Fruit fly (Drosophila melanogaster) whole organism, embryonic: ENCODE measurements around the gene ara.
A peak's percentile ranks its signal among the peaks of the same experiment; 100 is the strongest.

Experiments
- B-H2 ChIP-seq: fragments of 200-800 bp; sonication (Bioruptor generic); optimal IDR thresholded peaks from 2 replicates; lab custom pipeline; 2018; ENCODE audit warnings: missing biosample characterization, mild to moderate bottlenecking, missing genetic modification characterization
- Blimp-1 ChIP-seq: fragments of 200-800 bp; sonication (Bioruptor generic); optimal IDR thresholded peaks from 3 replicates; lab custom pipeline; 2018; ENCODE audit warnings: missing biosample characterization, missing genetic modification characterization, mild to moderate bottlenecking, moderate library complexity, missing genetic modification reagents
- CG10979 ChIP-seq: fragments of 200-800 bp; sonication (Bioruptor generic); optimal IDR thresholded peaks from 2 replicates; lab custom pipeline; 2018; ENCODE audit warnings: missing biosample characterization, mild to moderate bottlenecking, missing genetic modification characterization, moderate library complexity
- CG11504 ChIP-seq: fragments of 200-800 bp; sonication (Bioruptor generic); optimal IDR thresholded peaks from 3 replicates; lab custom pipeline; 2019; ENCODE audit warnings: missing biosample characterization, mild to moderate bottlenecking, missing genetic modification characterization, moderate library complexity
- CG11723 ChIP-seq: fragments of 200-800 bp; sonication (Bioruptor generic); optimal IDR thresholded peaks from 2 replicates; lab custom pipeline; 2017; ENCODE audit warnings: missing biosample characterization, mild to moderate bottlenecking, missing genetic modification characterization
- CG12104 ChIP-seq: fragments of 200-800 bp; sonication (Bioruptor generic); optimal IDR thresholded peaks from 3 replicates; lab custom pipeline; 2016; ENCODE audit warnings: missing biosample characterization, missing genetic modification characterization
- CG1233 ChIP-seq: fragments of 200-800 bp; sonication (Bioruptor generic); optimal IDR thresholded peaks from 4 replicates; lab custom pipeline; 2018; ENCODE audit warnings: missing biosample characterization, mild to moderate bottlenecking, missing genetic modification characterization
- CG14710 ChIP-seq: fragments of 200-800 bp; sonication (Bioruptor generic); optimal IDR thresholded peaks from 3 replicates; lab custom pipeline; 2019; ENCODE audit warnings: missing biosample characterization, mild to moderate bottlenecking, missing genetic modification characterization, moderate library complexity
- CG15073 ChIP-seq: fragments of 200-800 bp; sonication (Bioruptor generic); optimal IDR thresholded peaks from 2 replicates; lab custom pipeline; 2016; ENCODE audit warnings: missing biosample characterization, missing genetic modification characterization
- CG1602 ChIP-seq: fragments of 200-800 bp; sonication (Bioruptor generic); optimal IDR thresholded peaks from 3 replicates; lab custom pipeline; 2016; ENCODE audit warnings: missing biosample characterization, missing genetic modification characterization
- CG1603 ChIP-seq: fragments of 200-800 bp; sonication (Bioruptor generic); optimal IDR thresholded peaks from 2 replicates; lab custom pipeline; 2019; ENCODE audit warnings: missing biosample characterization, mild to moderate bottlenecking, missing genetic modification characterization, moderate library complexity
- CG16813 ChIP-seq: fragments of 200-800 bp; sonication (Bioruptor generic); IDR thresholded peaks from 3 replicates; pipeline ENCODE4 v1.3.6; 2022; ENCODE audit warnings: missing biosample characterization, missing genetic modification characterization; ENCODE audit not compliant: partially characterized antibody
- CG17361 ChIP-seq: fragments of 200-800 bp; sonication (Bioruptor generic); IDR thresholded peaks from 3 replicates; pipeline ENCODE4 v1.3.6; 2022; ENCODE audit warnings: missing biosample characterization, missing genetic modification characterization
- CG17829 ChIP-seq: fragments of 200-800 bp; optimal IDR thresholded peaks from 2 replicates; lab custom pipeline; 2019; ENCODE audit warnings: missing biosample characterization, mild to moderate bottlenecking, missing genetic modification characterization, moderate library complexity
- CG18262 ChIP-seq: fragments of 200-800 bp; optimal IDR thresholded peaks from 3 replicates; lab custom pipeline; 2019; ENCODE audit warnings: missing biosample characterization, mild to moderate bottlenecking, missing genetic modification characterization, moderate library complexity
- CG2712 ChIP-seq: fragments of 200-800 bp; optimal IDR thresholded peaks from 3 replicates; lab custom pipeline; 2019; ENCODE audit warnings: missing biosample characterization, mild to moderate bottlenecking, missing genetic modification characterization, moderate library complexity
- CG33557 ChIP-seq: fragments of 200-800 bp; sonication (Bioruptor generic); optimal IDR thresholded peaks from 2 replicates; lab custom pipeline; 2019; ENCODE audit warnings: missing biosample characterization, mild to moderate bottlenecking, missing genetic modification characterization, moderate library complexity
- CG4424 ChIP-seq: fragments of 200-800 bp; sonication (Bioruptor generic); optimal IDR thresholded peaks from 3 replicates; lab custom pipeline; 2016; ENCODE audit warnings: missing biosample characterization, missing genetic modification characterization
- CG6854 ChIP-seq: fragments of 200-800 bp; sonication (Bioruptor generic); optimal IDR thresholded peaks from 3 replicates; lab custom pipeline; 2017; ENCODE audit warnings: missing biosample characterization, mild to moderate bottlenecking, missing genetic modification characterization
- CG7372 ChIP-seq: fragments of 200-800 bp; sonication (Bioruptor generic); IDR thresholded peaks from 2 replicates; pipeline ENCODE4 v1.3.6; 2022; ENCODE audit warnings: missing biosample characterization, missing genetic modification characterization
- CG7556 ChIP-seq: fragments of 200-800 bp; sonication (Bioruptor generic); optimal IDR thresholded peaks from 2 replicates; lab custom pipeline; 2017; ENCODE audit warnings: missing biosample characterization, mild to moderate bottlenecking, missing genetic modification characterization
- CG7839 ChIP-seq: fragments of 200-800 bp; sonication (Bioruptor generic); optimal IDR thresholded peaks from 3 replicates; lab custom pipeline; 2018; ENCODE audit warnings: missing biosample characterization, mild to moderate bottlenecking, missing genetic modification characterization, moderate library complexity
- CG9609 ChIP-seq: fragments of 200-800 bp; sonication (Bioruptor generic); optimal IDR thresholded peaks from 3 replicates; lab custom pipeline; 2016; ENCODE audit warnings: missing biosample characterization, missing genetic modification characterization
- CG9932 ChIP-seq: fragments of 200-800 bp; sonication (Bioruptor generic); IDR thresholded peaks from 2 replicates; pipeline ENCODE4 v1.3.6; 2022; ENCODE audit warnings: missing biosample characterization, missing genetic modification characterization
- CHES-1-like ChIP-seq: fragments of 200-800 bp; sonication (Bioruptor generic); optimal IDR thresholded peaks from 2 replicates; lab custom pipeline; 2016; ENCODE audit warnings: missing biosample characterization, missing genetic modification characterization
- CrebB ChIP-seq: fragments of 200-800 bp; sonication (Bioruptor generic); optimal IDR thresholded peaks from 3 replicates; lab custom pipeline; 2018; ENCODE audit warnings: missing biosample characterization, mild to moderate bottlenecking, missing genetic modification characterization
- D ChIP-seq, 2 experiments: fragments of 200-800 bp in 1 of 2; fragments of >200 bp in 1 of 2; sonication (Bioruptor generic) in 1 of 2; optimal IDR thresholded peaks; 2 replicates in 1 of 2; 3 replicates in 1 of 2; lab custom pipeline; 2017; ENCODE audit warnings: mild to moderate bottlenecking in 1 of 2, missing biosample characterization in 1 of 2, missing genetic modification characterization in 1 of 2, missing genetic modification reagents in 1 of 2
- HmgZ ChIP-seq: fragments of 200-800 bp; sonication (Bioruptor generic); optimal IDR thresholded peaks from 2 replicates; lab custom pipeline; 2018; ENCODE audit warnings: missing biosample characterization, mild to moderate bottlenecking, missing genetic modification characterization
- Med ChIP-seq: fragments of 200-800 bp; sonication (Bioruptor generic); peaks from one replicate; lab custom pipeline; 2016; ENCODE audit warnings: missing biosample characterization, missing genetic modification characterization, mild to moderate bottlenecking, inconsistent platforms, moderate library complexity
- Opbp ChIP-seq: fragments of 200-800 bp; sonication (Bioruptor generic); IDR thresholded peaks from 3 replicates; pipeline ENCODE4 v1.3.6; 2022; ENCODE audit warnings: missing biosample characterization, missing genetic modification characterization; ENCODE audit not compliant: partially characterized antibody
- Sox100B ChIP-seq: fragments of 200-800 bp; sonication (Bioruptor generic); optimal IDR thresholded peaks from 3 replicates; lab custom pipeline; 2018; ENCODE audit warnings: missing biosample characterization, mild to moderate bottlenecking, missing genetic modification characterization
- amos ChIP-seq: fragments of 200-800 bp; sonication (Bioruptor generic); IDR thresholded peaks from 2 replicates; pipeline ENCODE4 v1.3.6; 2022; ENCODE audit warnings: missing biosample characterization, missing genetic modification characterization; ENCODE audit not compliant: partially characterized antibody
- bcd ChIP-seq: fragments of 200-800 bp; sonication (Bioruptor generic); optimal IDR thresholded peaks from 2 replicates; lab custom pipeline; 2017; ENCODE audit warnings: missing biosample characterization, mild to moderate bottlenecking, missing genetic modification characterization
- bsh ChIP-seq, 2 experiments: fragments of 200-800 bp; sonication (Bioruptor generic); optimal IDR thresholded peaks; 2 replicates each; lab custom pipeline; 2017 to 2018; ENCODE audit warnings: mild to moderate bottlenecking in 2 of 2, missing biosample characterization in 2 of 2, missing genetic modification characterization in 2 of 2, moderate library complexity in 1 of 2
- en ChIP-seq: fragments of 200-800 bp; sonication (Bioruptor generic); optimal IDR thresholded peaks from 2 replicates; lab custom pipeline; 2016; ENCODE audit warnings: missing biosample characterization, missing genetic modification characterization
- eve ChIP-seq, 2 experiments: fragments of >200 bp; optimal IDR thresholded peaks; 2 replicates each; lab custom pipeline; 2017; ENCODE audit warnings: missing biosample characterization in 2 of 2, missing genetic modification characterization in 2 of 2
- ewg ChIP-seq: fragments of 200-800 bp; sonication (Bioruptor generic); optimal IDR thresholded peaks from 3 replicates; lab custom pipeline; 2017; ENCODE audit warnings: mild to moderate bottlenecking, missing biosample characterization, missing genetic modification reagents, missing genetic modification characterization
- fd102C ChIP-seq: fragments of 200-800 bp; sonication (Bioruptor generic); optimal IDR thresholded peaks from 2 replicates; lab custom pipeline; 2018; ENCODE audit warnings: missing biosample characterization, mild to moderate bottlenecking, missing genetic modification characterization, moderate library complexity
- gem ChIP-seq: fragments of 200-800 bp; sonication (Bioruptor generic); optimal IDR thresholded peaks from 2 replicates; lab custom pipeline; 2019; ENCODE audit warnings: missing biosample characterization, mild to moderate bottlenecking, missing genetic modification characterization, moderate library complexity
- lola ChIP-seq, 3 experiments: fragments of >200 bp in 2 of 3; fragments of 200-800 bp in 1 of 3; sonication (Bioruptor generic) in 1 of 3; optimal IDR thresholded peaks; 2 replicates each; lab custom pipeline; 2017 to 2019; ENCODE audit warnings: missing biosample characterization in 3 of 3, missing genetic modification characterization in 3 of 3, mild to moderate bottlenecking in 1 of 3, moderate library complexity in 1 of 3
- nerfin-1 ChIP-seq: fragments of 200-800 bp; sonication (Bioruptor generic); optimal IDR thresholded peaks from 3 replicates; lab custom pipeline; 2019; ENCODE audit warnings: missing biosample characterization, mild to moderate bottlenecking, missing genetic modification characterization, moderate library complexity
- nmo ChIP-seq: fragments of 200-800 bp; sonication (Bioruptor generic); optimal IDR thresholded peaks from 2 replicates; lab custom pipeline; 2018; ENCODE audit warnings: missing biosample characterization, mild to moderate bottlenecking, missing genetic modification characterization, moderate library complexity
- phol ChIP-seq: fragments of 200-800 bp; sonication (Bioruptor generic); optimal IDR thresholded peaks from 3 replicates; lab custom pipeline; 2018; ENCODE audit warnings: missing biosample characterization, mild to moderate bottlenecking, missing genetic modification characterization, moderate library complexity
- row ChIP-seq: fragments of 200-800 bp; sonication (Bioruptor generic); IDR thresholded peaks from 3 replicates; pipeline ENCODE4 v1.3.6; 2022; ENCODE audit warnings: missing biosample characterization, missing genetic modification characterization
- sens ChIP-seq: fragments of 200-800 bp; sonication (Bioruptor generic); peaks from one replicate; lab custom pipeline; 2016; ENCODE audit warnings: missing biosample characterization, missing genetic modification characterization
- slp2 ChIP-seq: fragments of 200-800 bp; sonication (Bioruptor generic); optimal IDR thresholded peaks from 2 replicates; lab custom pipeline; 2016; ENCODE audit warnings: missing biosample characterization, missing genetic modification characterization
- tio ChIP-seq: fragments of 200-800 bp; sonication (Bioruptor generic); optimal IDR thresholded peaks from 2 replicates; lab custom pipeline; 2017; ENCODE audit warnings: missing biosample characterization, missing genetic modification characterization, inconsistent platforms
- zf30C ChIP-seq: fragments of 200-800 bp; sonication (Bioruptor generic); optimal IDR thresholded peaks from 3 replicates; lab custom pipeline; 2018; ENCODE audit warnings: missing biosample characterization, mild to moderate bottlenecking, missing genetic modification characterization

The ara gene

DNA sequence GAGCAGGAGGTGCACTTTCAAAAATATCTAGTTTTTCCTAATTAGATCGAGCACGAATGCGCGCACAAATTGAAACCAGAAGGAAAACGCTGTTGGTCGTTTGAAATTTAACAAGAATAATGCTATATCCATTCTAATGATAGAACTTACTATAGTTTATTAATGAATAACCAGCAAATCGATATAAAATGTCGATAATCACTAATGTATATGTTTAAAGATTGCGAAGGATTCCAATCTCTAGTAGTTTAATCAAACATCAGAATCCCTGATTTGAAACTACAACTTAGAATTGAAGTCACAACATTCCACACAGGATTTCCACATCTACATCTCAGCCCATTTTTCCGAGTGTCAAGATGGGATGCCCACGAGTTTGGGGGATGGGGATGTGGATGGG lies 15.1 kb upstream of the ara start (continued):
- TF ChIP-seq Med (peak; percentile 4), CrebB (tag; lab: Kevin White, UChicago) (no peak), bsh (GFP tag; optimal IDR thresholded peaks at IDR 0.05; lab: Kevin White, UChicago) (peak in 1 of 2 experiments; percentile 16), Blimp-1 (GFP tag; lab: Kevin White, UChicago) (peak; percentile 23), CG7556 (GFP tag; lab: Kevin White, UChicago) (peak; percentile 34), amos (GFP tag; lab: Robert Waterston, UW) (no peak), CG18262 (tag; lab: Kevin White, UChicago) (peak; percentile 60), en (no peak), fd102C (GFP tag; lab: Kevin White, UChicago) (no peak), zf30C (GFP tag; lab: Kevin White, UChicago) (no peak), eve (GFP tag; optimal IDR thresholded peaks at IDR 0.05; lab: Kevin White, UChicago) (peak in 1 of 2 experiments; percentile 50), CG9932 (no peak), CG1233 (no peak), CG17361 (peak; percentile 72), slp2 (no peak), CG11504 (tag; lab: Kevin White, UChicago) (peak; percentile 25), phol (peak; percentile 32), CG33557 (peak; percentile 16), Sox100B (GFP tag; lab: Kevin White, UChicago) (peak; percentile 40), HmgZ (no peak), CG1603 (tag; lab: Kevin White, UChicago) (no peak), gem (tag; lab: Kevin White, UChicago) (peak; percentile 35), CG14710 (tag; lab: Kevin White, UChicago) (peak; percentile 22), ewg (GFP tag; lab: Kevin White, UChicago) (peak; percentile 7), D (optimal IDR thresholded peaks at IDR 0.05; lab: Kevin White, UChicago) (no peak), D (GFP tag; optimal IDR thresholded peaks at IDR 0.05; lab: Kevin White, UChicago) (peak; percentile 15), row (GFP tag; lab: Robert Waterston, UW) (0 out of 3 replicates have a peak, but pooled peaks have one; percentile 6), CG2712 (tag; lab: Kevin White, UChicago) (peak; percentile 38), CG10979 (tag; lab: Kevin White, UChicago) (peak; percentile 43), CG12104 (GFP tag; lab: Kevin White, UChicago) (no peak), sens (GFP tag; lab: Kevin White, UChicago) (peak; percentile 88), CG7839 (tag; lab: Kevin White, UChicago) (peak; percentile 27), CG9609 (no peak), B-H2 (no peak), CG7372 (no peak), CG6854 (GFP tag; lab: Kevin White, UChicago) (no peak), CG1602 (peak; percentile 10), bcd (peak; percentile 22), CG4424 (peak; percentile 13), CG11723 (GFP tag; lab: Kevin White, UChicago) (no peak), lola (GFP tag; optimal IDR thresholded peaks at IDR 0.05; lab: Kevin White, UChicago) (peak in 1 of 3 experiments; percentile 35), CG15073 (GFP tag; lab: Kevin White, UChicago) (no peak), nerfin-1 (tag; lab: Kevin White, UChicago) (peak; percentile 14), nmo (peak; percentile 41), tio (GFP tag; lab: Kevin White, UChicago) (no peak), Opbp (GFP tag; lab: Robert Waterston, UW) (no peak), CHES-1-like (GFP tag; lab: Kevin White, UChicago) (no peak), CG16813 (GFP tag; lab: Robert Waterston, UW) (no peak), CG17829 (tag; lab: Kevin White, UChicago) (peak; percentile 34)
- TF ChIP-seq, all 482 proteins: peak for 33
